Fruit fly (Drosophila melanogaster): ENCODE measurements around the gene CG32814.

dm6 chrX:1047695-1048094 is 21.2 kb upstream of the CG32814 start:
- TF ChIP-seq psq (GFP tag; optimal IDR thresholded peaks at IDR 0.05) (no peak), Hr78 (GFP tag; optimal IDR thresholded peaks at IDR 0.05) (no peak), pan (optimal IDR thresholded peaks at IDR 0.05) (no peak), Dfd (GFP tag; optimal IDR thresholded peaks at IDR 0.05) (no peak), usp (GFP tag; optimal IDR thresholded peaks at IDR 0.05) (no peak), N (GFP tag; optimal IDR thresholded peaks at IDR 0.05) (no peak), Myc (optimal IDR thresholded peaks at IDR 0.05) (no peak), CG32264 (GFP tag; optimal IDR thresholded peaks at IDR 0.05) (no peak), h (GFP tag; optimal IDR thresholded peaks at IDR 0.05) (no peak)
